Worm (Caenorhabditis elegans) whole organism, L2 larva: ENCODE data around the gene srh-170.

Experiments
- lin-13 ChIP-seq: fragments of 150-350 bp; optimal IDR thresholded peaks from 2 replicates; lab custom pipeline; 2014; ENCODE audit warnings: missing biosample characterization, missing genetic modification reagents, missing genetic modification characterization
- nhr-25 ChIP-seq: fragments of 150-350 bp; sonication (generic microtip); optimal IDR thresholded peaks from 3 replicates; lab custom pipeline; 2014; ENCODE audit warnings: missing biosample characterization, missing genetic modification characterization

ce11 chrV:15392064-15392463 is 3.4 kb upstream of the srh-170 start:
- TF ChIP-seq lin-13 (GFP tag; lab: Kevin White, UChicago) = no peak
- TF ChIP-seq nhr-25 (tag; lab: Kevin White, UChicago) = no peak
